Worm (Caenorhabditis elegans): Measurements from ENCODE around the gene nep-16.
A peak's percentile ranks its signal among the peaks of the same experiment; 100 is the strongest.

Gene nep-16

DNA sequence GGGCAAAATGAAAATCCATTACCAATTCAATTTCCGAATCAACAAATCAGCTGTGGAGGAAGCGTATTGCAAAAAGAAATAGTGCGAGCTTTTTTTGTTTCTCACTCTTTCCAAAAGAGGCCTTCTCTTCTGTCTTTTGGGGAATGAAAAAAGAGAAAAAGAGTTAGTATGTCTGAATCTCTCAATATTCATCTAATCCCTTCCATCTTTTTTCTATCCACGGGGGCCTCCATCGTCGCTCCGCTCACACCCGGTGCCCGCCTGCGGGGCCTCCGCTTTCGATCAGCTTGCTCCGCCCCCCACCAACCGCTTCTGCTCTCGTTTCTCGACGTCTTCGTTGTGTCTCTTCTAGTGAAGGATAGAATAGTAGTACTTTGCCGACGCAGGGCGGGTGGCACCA, 22.4 kb downstream of the nep-16 start (continued):
- TF ChIP-seq elt-1 (tag; optimal IDR thresholded peaks at IDR 0.05) (no peak), nhr-25 (tag; optimal IDR thresholded peaks at IDR 0.05) (no peak), ztf-11 (tag; optimal IDR thresholded peaks at IDR 0.05) (no peak), lin-13 (GFP tag; optimal IDR thresholded peaks at IDR 0.05) (no peak)

ce11 chrIV:7612523-7612922, 29.1 kb downstream of the nep-16 start:
- TF ChIP-seq unc-62 (GFP tag; optimal IDR thresholded peaks at IDR 0.05): no peak
- TF ChIP-seq C34F6.9 (tag; optimal IDR thresholded peaks at IDR 0.05): peak; percentile 4

DNA sequence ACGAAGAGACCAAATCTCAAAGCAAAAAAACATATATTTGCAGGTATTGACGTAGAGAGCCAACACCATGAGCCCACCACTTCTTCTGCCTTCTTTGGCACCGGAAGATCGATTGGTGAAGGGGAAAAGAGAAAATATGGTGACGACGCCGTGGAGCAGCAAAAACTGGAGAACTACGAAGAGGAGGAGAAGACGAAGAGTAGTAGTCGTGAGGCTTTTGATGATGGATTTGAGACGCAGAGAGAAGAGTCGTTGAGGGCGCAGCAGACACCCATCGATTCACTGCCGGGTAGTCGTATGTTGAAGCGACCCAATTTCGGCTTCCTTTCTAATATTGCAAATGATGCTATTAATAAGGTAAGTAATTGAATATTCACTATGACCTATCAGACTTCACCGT, 30.3 kb downstream of the nep-16 start:
- no peak for TF ChIP-seq blmp-1 (tag; optimal IDR thresholded peaks at IDR 0.05; ENCODE audit: insufficient read depth)
- no peak for TF ChIP-seq skn-1 (tag; optimal IDR thresholded peaks at IDR 0.05)
- peak; percentile 8 for TF ChIP-seq sma-9 (GFP tag; optimal IDR thresholded peaks at IDR 0.05)
- TF ChIP-seq sma-9 (tag; optimal IDR thresholded peaks at IDR 0.05): no peak
- TF ChIP-seq unc-55 (GFP tag; optimal IDR thresholded peaks at IDR 0.05): peak; percentile 45

- no peak for TF ChIP-seq Y55F3AM.14 (GFP tag; optimal IDR thresholded peaks at IDR 0.05)
- TF ChIP-seq lsy-2 (tag; optimal IDR thresholded peaks at IDR 0.05): no peak
- TF ChIP-seq nhr-10 (tag; optimal IDR thresholded peaks at IDR 0.05): no peak
Observed at ce11 chrIV:7608111-7608510, 33.5 kb downstream of the nep-16 start.

DNA sequence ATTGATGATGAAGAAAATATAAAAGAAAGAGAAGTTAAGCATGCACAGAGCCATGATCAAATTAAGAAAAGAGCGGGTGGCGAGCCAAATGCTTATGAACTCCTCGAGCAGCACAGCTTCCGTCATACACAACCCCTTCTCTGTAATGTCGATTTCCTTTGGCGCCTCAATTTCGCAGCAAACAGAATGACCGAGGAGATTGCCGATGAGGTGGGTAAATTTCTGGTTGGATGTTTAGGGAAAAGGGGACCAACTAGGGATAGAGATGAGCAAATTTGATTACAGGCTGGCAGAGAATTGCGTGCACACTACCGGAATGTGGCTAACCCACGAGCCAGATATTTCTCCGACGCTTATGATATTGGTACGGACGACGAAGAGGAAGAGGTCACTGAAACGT, 36.2 kb downstream of the nep-16 start:
- TF ChIP-seq nhr-25 (tag; optimal IDR thresholded peaks at IDR 0.05) (no peak), sma-9 (GFP tag; optimal IDR thresholded peaks at IDR 0.05) (no peak), sma-9 (tag; optimal IDR thresholded peaks at IDR 0.05) (no peak), ZK546.5 (tag; optimal IDR thresholded peaks at IDR 0.05) (no peak), zag-1 (tag; optimal IDR thresholded peaks at IDR 0.05) (no peak), ztf-11 (tag; optimal IDR thresholded peaks at IDR 0.05) (no peak), nhr-77 (tag; optimal IDR thresholded peaks at IDR 0.05) (no peak), unc-55 (GFP tag; optimal IDR thresholded peaks at IDR 0.05) (no peak), elt-1 (tag; optimal IDR thresholded peaks at IDR 0.05) (no peak), elt-3 (tag; optimal IDR thresholded peaks at IDR 0.05) (no peak), C34F6.9 (tag; optimal IDR thresholded peaks at IDR 0.05) (no peak), nhr-6 (tag; optimal IDR thresholded peaks at IDR 0.05) (no peak), blmp-1 (tag; optimal IDR thresholded peaks at IDR 0.05; ENCODE audit: insufficient read depth) (no peak), lin-11 (tag; optimal IDR thresholded peaks at IDR 0.05) (no peak), lin-39 (tag; optimal IDR thresholded peaks at IDR 0.05) (no peak), unc-39 (tag; optimal IDR thresholded peaks at IDR 0.05) (no peak), skn-1 (tag; optimal IDR thresholded peaks at IDR 0.05) (no peak), peb-1 (tag; optimal IDR thresholded peaks at IDR 0.05) (no peak), lin-13 (GFP tag; optimal IDR thresholded peaks at IDR 0.05) (no peak), egl-27 (tag; optimal IDR thresholded peaks at IDR 0.05) (no peak), crh-2 (tag; optimal IDR thresholded peaks at IDR 0.05) (no peak)

- no peak for TF ChIP-seq ztf-1 (GFP tag; conservative IDR thresholded peaks at IDR 0.05)
- TF ChIP-seq ceh-16 (tag; optimal IDR thresholded peaks at IDR 0.05): no peak
- TF ChIP-seq unc-55 (GFP tag; optimal IDR thresholded peaks at IDR 0.05): peak; percentile 46
- peak; percentile 45 for TF ChIP-seq sem-4 (tag; optimal IDR thresholded peaks at IDR 0.05)
- no peak for TF ChIP-seq ztf-4 (tag; optimal IDR thresholded peaks at IDR 0.05)
- TF ChIP-seq nhr-12 (tag; optimal IDR thresholded peaks at IDR 0.05): no peak
Observed at ce11 chrIV:7588631-7589030, 53.0 kb downstream of the nep-16 start, which contains the start of gene cla-1. cla-1 (plus strand) TSS chrIV:7588931.

DNA sequence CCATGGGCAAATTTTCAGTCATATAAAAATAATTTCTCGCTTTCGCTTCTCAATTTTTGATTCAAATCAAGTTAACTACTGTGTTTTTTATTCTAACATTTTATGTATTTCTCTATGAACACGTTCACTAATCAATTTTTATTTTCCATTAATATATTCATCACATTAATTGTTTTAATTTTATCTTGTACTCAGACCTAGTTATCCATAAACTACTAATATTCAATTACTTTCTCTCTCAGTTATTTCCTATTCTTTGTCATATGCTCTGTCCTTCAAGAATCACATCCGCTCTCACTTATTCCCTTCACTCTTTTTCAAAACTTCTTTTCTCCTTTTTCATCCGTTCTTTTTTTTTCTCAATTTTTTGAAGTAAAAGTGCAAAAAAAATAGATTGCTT, 54.7 kb downstream of the nep-16 start:
- no peak for TF ChIP-seq nhr-21 (tag; optimal IDR thresholded peaks at IDR 0.05)

All from whole organism, L2 larva.